Comparison of ENCODE assay signal across 4 fruit fly cellular contexts in the genomic region with DNA sequence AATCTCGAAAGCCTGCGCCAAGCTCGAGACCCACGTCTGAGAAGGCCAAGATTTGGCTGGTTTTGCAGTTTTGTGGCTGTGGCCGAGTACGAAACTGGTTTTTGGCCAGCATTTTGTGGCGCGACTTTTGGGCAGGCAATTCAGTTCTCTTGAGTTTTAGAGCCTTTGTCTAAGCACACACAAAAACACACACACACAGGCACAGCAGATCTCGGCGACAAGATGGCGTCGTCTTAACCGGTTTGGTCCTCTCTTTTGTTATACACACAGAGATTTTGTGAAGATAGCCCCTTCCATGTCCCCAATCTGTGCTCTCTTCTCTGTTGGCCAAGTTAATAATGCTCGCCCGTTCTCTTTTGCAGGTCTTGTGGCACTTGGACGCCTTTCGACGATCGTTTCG.
TF ChIP-seq lines count a peak whose summit lies in the region.

No protein-coding gene starts in this region.

- TF ChIP-seq CTCF in whole organism, embryonic (GFP tag; optimal IDR thresholded peaks at IDR 0.05; lab: Kevin White, UChicago) = no peak

TF ChIP-seq in whole organism, embryonic, 481 proteins besides CTCF, POLR2A, EP300 and RAD21 (continues in another document):
- peak; percentile 19 for TF ChIP-seq B-H2 (GFP tag; optimal IDR thresholded peaks at IDR 0.05; lab: Kevin White, UChicago)
- no peak for TF ChIP-seq wor (GFP tag; IDR thresholded peaks at IDR 0.05; lab: Robert Waterston, UW)
- peak; percentile 39 for TF ChIP-seq grn (GFP tag; optimal IDR thresholded peaks at IDR 0.05; lab: Kevin White, UChicago)
- no peak for TF ChIP-seq Mrtf (GFP tag; IDR thresholded peaks at IDR 0.05; lab: Robert Waterston, UW)
- TF ChIP-seq CG10543 (GFP tag; optimal IDR thresholded peaks at IDR 0.05; lab: Kevin White, UChicago) = peak; percentile 20
- peak; percentile 37 for TF ChIP-seq nom (GFP tag; optimal IDR thresholded peaks at IDR 0.05; lab: Kevin White, UChicago)
- no peak for TF ChIP-seq Ssrp (tag; optimal IDR thresholded peaks at IDR 0.05; lab: Kevin White, UChicago)
- TF ChIP-seq Side (GFP tag; optimal IDR thresholded peaks at IDR 0.05; lab: Kevin White, UChicago) = no peak
- no peak for TF ChIP-seq Ravus (GFP tag; IDR thresholded peaks at IDR 0.05; lab: Robert Waterston, UW)
- peak; percentile 92 for TF ChIP-seq pros (GFP tag; optimal IDR thresholded peaks at IDR 0.05; lab: Kevin White, UChicago)
- peak; percentile 65; the same call in 1 of the 2 replicates for TF ChIP-seq CG32767 (GFP tag; IDR thresholded peaks at IDR 0.05; lab: Robert Waterston, UW)
- TF ChIP-seq Med (GFP tag; lab: Kevin White, UChicago) = peak; percentile 45
- TF ChIP-seq chinmo (GFP tag; IDR thresholded peaks at IDR 0.05; lab: Robert Waterston, UW; ENCODE audit: partially characterized antibody) = 0 out of 4 replicates have a peak, but pooled peaks have one; percentile 77
- 0 out of 3 replicates have a peak, but pooled peaks have one; percentile 44 for TF ChIP-seq CG6175 (GFP tag; IDR thresholded peaks at IDR 0.05; lab: Robert Waterston, UW)
- peak; percentile 38 for TF ChIP-seq mirr (GFP tag; optimal IDR thresholded peaks at IDR 0.05; lab: Kevin White, UChicago)
- TF ChIP-seq CG7987 (GFP tag; optimal IDR thresholded peaks at IDR 0.05; lab: Kevin White, UChicago) = no peak
- peak; percentile 46 for TF ChIP-seq CG13894 (tag; optimal IDR thresholded peaks at IDR 0.05; lab: Kevin White, UChicago)
- TF ChIP-seq Trl (optimal IDR thresholded peaks at IDR 0.05; lab: Kevin White, UChicago) = peak; percentile 52 to 68
- TF ChIP-seq Trl (GFP tag; optimal IDR thresholded peaks at IDR 0.05; lab: Kevin White, UChicago) = no peak
- TF ChIP-seq cg (GFP tag; optimal IDR thresholded peaks at IDR 0.05; lab: Kevin White, UChicago) = peak; percentile 60
- TF ChIP-seq bowl (GFP tag; IDR thresholded peaks at IDR 0.05; lab: Robert Waterston, UW) = peak; percentile 42; the same call in 1 of the 2 replicates

TF ChIP-seq in whole organism, prepupa, 60 proteins besides CTCF, POLR2A, EP300 and RAD21 (continues in another document):
- TF ChIP-seq eg (GFP tag; IDR thresholded peaks at IDR 0.05; lab: Robert Waterston, UW) (peak; percentile 37; the same call in 1 of the 3 replicates), Hr38 (GFP tag; optimal IDR thresholded peaks at IDR 0.05; lab: Kevin White, UChicago) (no peak), Sox14 (GFP tag; optimal IDR thresholded peaks at IDR 0.05; lab: Kevin White, UChicago) (no peak), CG6808 (GFP tag; optimal IDR thresholded peaks at IDR 0.05; lab: Kevin White, UChicago) (peak; percentile 49), ss (GFP tag; optimal IDR thresholded peaks at IDR 0.05; lab: Kevin White, UChicago) (peak; percentile 43), Eip78C (GFP tag; lab: Kevin White, UChicago) (peak; percentile 77), net (GFP tag; optimal IDR thresholded peaks at IDR 0.05; lab: Kevin White, UChicago) (peak; percentile 5), CG1621 (tag; optimal IDR thresholded peaks at IDR 0.05; lab: Kevin White, UChicago) (no peak), CG15336 (GFP tag; IDR thresholded peaks at IDR 0.05; lab: Robert Waterston, UW) (peak; percentile 72; the same call in 1 of the 2 replicates), CG8119 (GFP tag; IDR thresholded peaks at IDR 0.05; lab: Robert Waterston, UW) (peak; percentile 53; the same call in 2 of the 3 replicates), CG10631 (GFP tag; optimal IDR thresholded peaks at IDR 0.05; lab: Kevin White, UChicago) (no peak), dsx (GFP tag; optimal IDR thresholded peaks at IDR 0.05; lab: Kevin White, UChicago; ENCODE audit: poor library complexity, severe bottlenecking) (no peak), vri (GFP tag; optimal IDR thresholded peaks at IDR 0.05; lab: Kevin White, UChicago) (no peak), CG6854 (GFP tag; optimal IDR thresholded peaks at IDR 0.05; lab: Kevin White, UChicago) (peak; percentile 70), Eip93F (GFP tag; optimal IDR thresholded peaks at IDR 0.05; lab: Kevin White, UChicago) (peak; percentile 91), CG11762 (GFP tag; optimal IDR thresholded peaks at IDR 0.05; lab: Kevin White, UChicago; ENCODE audit: insufficient read depth) (no peak), CG8319 (GFP tag; optimal IDR thresholded peaks at IDR 0.05; lab: Kevin White, UChicago) (no peak), dac (GFP tag; optimal IDR thresholded peaks at IDR 0.05; lab: Kevin White, UChicago) (no peak), Lpt (GFP tag; optimal IDR thresholded peaks at IDR 0.05; lab: Kevin White, UChicago) (peak; percentile 52), fd85E (GFP tag; optimal IDR thresholded peaks at IDR 0.05; lab: Kevin White, UChicago) (peak; percentile 2), Sox15 (GFP tag; optimal IDR thresholded peaks at IDR 0.05; lab: Kevin White, UChicago) (no peak), pdm3 (GFP tag; optimal IDR thresholded peaks at IDR 0.05; lab: Kevin White, UChicago) (no peak)

TF ChIP-seq in whole organism, pupa, 21 proteins besides CTCF, POLR2A, EP300 and RAD21:
- TF ChIP-seq EcR (GFP tag; optimal IDR thresholded peaks at IDR 0.05; lab: Kevin White, UChicago) (no peak), gl (tag; optimal IDR thresholded peaks at IDR 0.05; lab: Kevin White, UChicago) (no peak), CG8159 (tag; optimal IDR thresholded peaks at IDR 0.05; lab: Kevin White, UChicago) (no peak), Pif1A (GFP tag; optimal IDR thresholded peaks at IDR 0.05; lab: Kevin White, UChicago) (no peak), CG32121 (GFP tag; IDR thresholded peaks at IDR 0.05; lab: Robert Waterston, UW) (peak; percentile 57), CG12605 (GFP tag; IDR thresholded peaks at IDR 0.05; lab: Robert Waterston, UW) (0 out of 2 replicates have a peak, but pooled peaks have one; percentile 16), CG17806 (tag; optimal IDR thresholded peaks at IDR 0.05; lab: Kevin White, UChicago) (no peak), CG4496 (GFP tag; IDR thresholded peaks at IDR 0.05; lab: Robert Waterston, UW) (no peak), CG13204 (GFP tag; optimal IDR thresholded peaks at IDR 0.05; lab: Kevin White, UChicago) (peak; percentile 7), CG15710 (tag; optimal IDR thresholded peaks at IDR 0.05; lab: Kevin White, UChicago) (no peak), CG8301 (tag; optimal IDR thresholded peaks at IDR 0.05; lab: Kevin White, UChicago) (no peak), Pif1B (GFP tag; optimal IDR thresholded peaks at IDR 0.05; lab: Kevin White, UChicago) (no peak), CG14655 (GFP tag; optimal IDR thresholded peaks at IDR 0.05; lab: Kevin White, UChicago) (no peak), Ets98B (GFP tag; IDR thresholded peaks at IDR 0.05; lab: Robert Waterston, UW) (peak; percentile 75; the same call in 1 of the 2 replicates), fd96Ca (GFP tag; IDR thresholded peaks at IDR 0.05; lab: Robert Waterston, UW) (peak; percentile 64; the same call in 1 of the 3 replicates), CG9948 (tag; optimal IDR thresholded peaks at IDR 0.05; lab: Kevin White, UChicago) (no peak), CG34367 (tag; optimal IDR thresholded peaks at IDR 0.05; lab: Kevin White, UChicago) (no peak), Snoo (tag; optimal IDR thresholded peaks at IDR 0.05; lab: Kevin White, UChicago) (no peak), D1 (tag; optimal IDR thresholded peaks at IDR 0.05; lab: Kevin White, UChicago) (no peak), CG10348 (GFP tag; IDR thresholded peaks at IDR 0.05; lab: Robert Waterston, UW) (no peak), rn (GFP tag; IDR thresholded peaks at IDR 0.05; lab: Robert Waterston, UW) (no peak)

TF ChIP-seq in whole organism, wandering third instar larva, 38 proteins besides CTCF, POLR2A, EP300 and RAD21:
- no peak for TF ChIP-seq HLH106 (tag; optimal IDR thresholded peaks at IDR 0.05; lab: Kevin White, UChicago)
- TF ChIP-seq Rel (GFP tag; optimal IDR thresholded peaks at IDR 0.05; lab: Kevin White, UChicago) = peak; percentile 56
- no peak for TF ChIP-seq Rel (tag; optimal IDR thresholded peaks at IDR 0.05; lab: Kevin White, UChicago)
- no peak for TF ChIP-seq lola (GFP tag; optimal IDR thresholded peaks at IDR 0.05; lab: Kevin White, UChicago)
- TF ChIP-seq CrebA (GFP tag; optimal IDR thresholded peaks at IDR 0.05; lab: Kevin White, UChicago; ENCODE audit: borderline replicate concordance) = peak; percentile 29
- peak; percentile 67 for TF ChIP-seq brk (GFP tag; optimal IDR thresholded peaks at IDR 0.05; lab: Kevin White, UChicago)
- peak; percentile 48 for TF ChIP-seq Dif (GFP tag; optimal IDR thresholded peaks at IDR 0.05; lab: Kevin White, UChicago; ENCODE audit: partially characterized antibody)
- TF ChIP-seq Vsx2 (GFP tag; optimal IDR thresholded peaks at IDR 0.05; lab: Kevin White, UChicago; ENCODE audit: partially characterized antibody) = peak; percentile 56
- peak; percentile 7 for TF ChIP-seq h (GFP tag; optimal IDR thresholded peaks at IDR 0.05; lab: Kevin White, UChicago)
- no peak for TF ChIP-seq foxo (GFP tag; optimal IDR thresholded peaks at IDR 0.05; lab: Kevin White, UChicago)
- peak; percentile 54 for TF ChIP-seq fru (GFP tag; optimal IDR thresholded peaks at IDR 0.05; lab: Kevin White, UChicago)
- peak; percentile 17 for TF ChIP-seq Sp1 (GFP tag; optimal IDR thresholded peaks at IDR 0.05; lab: Kevin White, UChicago)
